Worm (Caenorhabditis elegans): Measurements from ENCODE around the gene spcs-3.

DNA sequence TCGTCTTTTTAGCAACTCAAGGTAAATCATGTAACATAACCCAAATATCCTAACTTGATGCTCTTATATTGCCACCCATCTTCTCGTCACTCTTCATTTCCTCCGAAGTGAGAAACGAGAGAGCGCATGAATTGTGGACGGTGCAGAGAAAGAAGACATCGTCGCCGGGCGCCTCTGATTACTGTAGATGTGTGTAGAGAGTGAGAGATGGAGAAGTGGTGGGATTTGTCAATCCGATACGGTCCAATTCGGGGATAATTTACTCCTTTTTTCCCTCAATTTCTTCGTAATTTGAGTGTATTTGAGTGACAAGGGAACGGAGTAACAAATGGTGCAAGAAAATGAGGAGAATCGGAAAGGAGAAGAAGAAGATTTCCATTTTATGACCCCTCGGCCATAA, 16.3 kb downstream of the spcs-3 start:
- no peak for TF ChIP-seq nhr-2 (tag; optimal IDR thresholded peaks at IDR 0.05)
- no peak for TF ChIP-seq snpc-4 (tag; optimal IDR thresholded peaks at IDR 0.05)
- TF ChIP-seq mep-1 (tag; optimal IDR thresholded peaks at IDR 0.05) = no peak
- no peak for TF ChIP-seq nhr-237 (tag; optimal IDR thresholded peaks at IDR 0.05)
- no peak for TF ChIP-seq lsy-2 (tag; optimal IDR thresholded peaks at IDR 0.05)

All from whole organism, mixed stage, embryonic.